Fruit fly (Drosophila melanogaster) whole organism, adult: ENCODE data around the gene Rheb.

Experiments
- CG11617 ChIP-seq: fragments of 200-800 bp; sonication (Bioruptor generic); optimal IDR thresholded peaks from 2 replicates; lab custom pipeline; 2017; ENCODE audit warnings: mild to moderate bottlenecking, missing biosample characterization, missing genetic modification reagents, missing genetic modification characterization
- CG12768 ChIP-seq: fragments of 200-800 bp; sonication (Bioruptor generic); optimal IDR thresholded peaks from 2 replicates; lab custom pipeline; 2017; ENCODE audit warnings: missing biosample characterization, missing genetic modification characterization, mild to moderate bottlenecking, moderate library complexity, missing genetic modification reagents
- CG14711 ChIP-seq: fragments of 200-800 bp; sonication (Bioruptor generic); optimal IDR thresholded peaks from 2 replicates; lab custom pipeline; 2018; ENCODE audit warnings: missing biosample characterization, mild to moderate bottlenecking, missing genetic modification characterization, moderate library complexity
- CG1620 ChIP-seq: fragments of 200-800 bp; sonication (Bioruptor generic); optimal IDR thresholded peaks from 2 replicates; lab custom pipeline; 2016; ENCODE audit warnings: missing biosample characterization, missing genetic modification characterization
- CG33017 ChIP-seq: fragments of 200-800 bp; sonication (Bioruptor generic); optimal IDR thresholded peaks from 2 replicates; lab custom pipeline; 2018; ENCODE audit warnings: missing biosample characterization, mild to moderate bottlenecking, missing genetic modification characterization, moderate library complexity
- Hr96 ChIP-seq: fragments of 200-800 bp; sonication (Bioruptor generic); optimal IDR thresholded peaks from 2 replicates; lab custom pipeline; 2016; ENCODE audit warnings: missing biosample characterization, missing genetic modification characterization
- bab1 ChIP-seq: fragments of 200-800 bp; sonication (Bioruptor generic); optimal IDR thresholded peaks from 3 replicates; lab custom pipeline; 2019; ENCODE audit warnings: missing biosample characterization, mild to moderate bottlenecking, missing genetic modification characterization, moderate library complexity
- cic ChIP-seq: fragments of 200-800 bp; sonication (Bioruptor generic); optimal IDR thresholded peaks from 2 replicates; lab custom pipeline; 2017; ENCODE audit warnings: missing biosample characterization, mild to moderate bottlenecking, missing genetic modification characterization, moderate library complexity
- cnc ChIP-seq, 2 experiments: fragments of >200 bp; optimal IDR thresholded peaks; 2 replicates each; lab custom pipeline; 2017
- kay ChIP-seq: fragments of 200-800 bp; sonication (Bioruptor generic); peaks from one replicate; lab custom pipeline; 2016; ENCODE audit warnings: missing biosample characterization, missing genetic modification characterization, borderline replicate concordance
- tj ChIP-seq: fragments of 200-800 bp; sonication (Bioruptor generic); optimal IDR thresholded peaks from 3 replicates; lab custom pipeline; 2017; ENCODE audit warnings: missing biosample characterization, mild to moderate bottlenecking, missing genetic modification characterization, moderate library complexity

dm6 chr3R:5613114-5613443 is 44.4 kb downstream of the Rheb start, which contains the start of gene Atu:
- no peak for TF ChIP-seq cnc (optimal IDR thresholded peaks at IDR 0.05; lab: Kevin White, UChicago)
- no peak for TF ChIP-seq cic
- TF ChIP-seq CG12768 (GFP tag; lab: Kevin White, UChicago) = peak; percentile 7
- TF ChIP-seq CG33017 = no peak
- no peak for TF ChIP-seq CG1620 (GFP tag; lab: Kevin White, UChicago)
- peak; percentile 26 for TF ChIP-seq tj (GFP tag; lab: Kevin White, UChicago)
- peak; percentile 40 for TF ChIP-seq bab1 (GFP tag; lab: Kevin White, UChicago)
- peak; percentile 59 for TF ChIP-seq CG11617 (GFP tag; lab: Kevin White, UChicago)
- TF ChIP-seq kay (GFP tag; lab: Kevin White, UChicago) = no peak
- no peak for TF ChIP-seq CG14711
- no peak for TF ChIP-seq Hr96
